Worm (Caenorhabditis elegans): ENCODE results near the gene Y56A3A.31.

Y56A3A.31 gene

DNA sequence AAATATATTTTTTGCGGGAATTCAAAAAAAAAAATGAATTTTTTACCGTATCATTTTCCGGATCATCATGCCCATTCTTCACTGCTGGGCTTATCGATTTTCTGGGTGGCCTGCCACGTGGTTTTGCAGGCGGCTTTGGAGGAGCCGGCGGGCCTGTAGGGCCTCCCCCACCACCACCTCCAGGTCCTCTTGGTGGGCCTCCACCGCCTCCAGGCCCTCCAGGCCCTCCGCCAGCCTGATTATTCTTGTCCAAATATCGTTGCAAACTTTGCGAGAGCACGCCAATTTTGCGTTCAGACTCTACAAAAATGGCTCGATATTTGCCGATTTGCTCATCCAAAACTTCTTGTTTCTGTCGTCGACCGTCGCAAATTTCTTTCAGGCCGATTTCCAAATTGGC is 23.2 kb upstream of the Y56A3A.31 start:
- TF ChIP-seq hmbx-1 (tag; optimal IDR thresholded peaks at IDR 0.05): no peak
- TF ChIP-seq sea-1 (GFP tag; conservative IDR thresholded peaks at IDR 0.05): no peak
- no peak for TF ChIP-seq pes-1 (GFP tag; IDR thresholded peaks at IDR 0.05)
- no peak for TF ChIP-seq ama-1 (optimal IDR thresholded peaks at IDR 0.05)
- no peak for TF ChIP-seq ets-7 (tag; optimal IDR thresholded peaks at IDR 0.05)
- no peak for TF ChIP-seq tbx-37 (GFP tag; conservative IDR thresholded peaks at IDR 0.05)
- no peak for TF ChIP-seq tra-4 (tag; optimal IDR thresholded peaks at IDR 0.05)
- TF ChIP-seq ceh-13 (GFP tag; optimal IDR thresholded peaks at IDR 0.05): no peak
- no peak for TF ChIP-seq tbx-11 (GFP tag; IDR thresholded peaks at IDR 0.05)
- TF ChIP-seq aly-1 (tag; optimal IDR thresholded peaks at IDR 0.05): no peak
- no peak for TF ChIP-seq flt-1 (GFP tag; IDR thresholded peaks at IDR 0.05)
- TF ChIP-seq hmg-4 (GFP tag; optimal IDR thresholded peaks at IDR 0.05): no peak
- TF ChIP-seq F13C5.2 (tag; optimal IDR thresholded peaks at IDR 0.05): no peak
- TF ChIP-seq ceh-36 (tag; optimal IDR thresholded peaks at IDR 0.05): no peak
- TF ChIP-seq B0310.2 (tag; optimal IDR thresholded peaks at IDR 0.05): no peak
- no peak for TF ChIP-seq hnd-1 (tag; optimal IDR thresholded peaks at IDR 0.05)
- TF ChIP-seq scrt-1 (GFP tag; IDR thresholded peaks at IDR 0.05): no peak

DNA sequence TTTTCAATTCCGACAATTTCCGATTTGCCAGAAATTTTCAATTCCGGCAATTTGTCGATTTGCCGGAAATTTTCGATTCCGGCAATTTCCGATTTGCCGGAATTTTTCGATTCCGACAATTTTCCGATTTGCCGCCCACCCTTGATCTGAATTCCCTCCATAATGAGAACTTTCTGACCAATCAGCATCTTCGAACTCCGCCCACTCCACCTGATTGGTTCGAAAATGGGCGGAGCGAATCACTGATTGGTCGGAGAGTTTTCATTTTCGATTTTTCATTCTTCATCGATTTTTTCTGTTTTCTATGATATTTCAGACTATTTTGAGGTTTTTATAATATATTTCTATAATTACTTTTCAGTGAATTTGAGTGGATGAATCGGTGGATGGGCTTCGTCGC is 20.1 kb upstream of the Y56A3A.31 start:
- TF ChIP-seq aly-1 (tag; optimal IDR thresholded peaks at IDR 0.05) (no peak), hmbx-1 (tag; optimal IDR thresholded peaks at IDR 0.05) (no peak), tbx-37 (GFP tag; conservative IDR thresholded peaks at IDR 0.05) (no peak), hmg-4 (GFP tag; optimal IDR thresholded peaks at IDR 0.05) (no peak), ceh-36 (tag; optimal IDR thresholded peaks at IDR 0.05) (no peak), scrt-1 (GFP tag; IDR thresholded peaks at IDR 0.05) (no peak), sea-1 (GFP tag; conservative IDR thresholded peaks at IDR 0.05) (no peak), pes-1 (GFP tag; IDR thresholded peaks at IDR 0.05) (no peak), B0310.2 (tag; optimal IDR thresholded peaks at IDR 0.05) (no peak), tra-4 (tag; optimal IDR thresholded peaks at IDR 0.05) (no peak), ceh-13 (GFP tag; optimal IDR thresholded peaks at IDR 0.05) (no peak)

DNA sequence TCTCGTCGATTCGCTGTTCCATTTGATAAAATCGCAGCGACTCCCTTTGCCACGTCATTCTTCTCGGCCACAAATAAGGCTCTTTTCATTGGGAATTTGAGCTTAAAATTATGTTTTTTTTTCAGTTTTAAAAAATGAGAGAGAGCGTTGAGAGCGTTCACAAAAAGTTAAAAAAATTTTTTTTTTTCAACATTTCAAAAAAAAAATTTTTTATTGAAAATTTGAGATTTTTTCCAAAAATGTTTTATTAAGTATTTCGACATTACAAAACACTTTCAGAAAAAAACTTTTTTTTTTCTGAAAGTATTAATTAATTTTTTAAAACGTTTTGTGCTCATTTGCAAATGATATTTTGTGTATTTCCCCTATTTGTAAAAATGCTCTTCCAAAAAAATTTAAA is 14.2 kb upstream of the Y56A3A.31 start, which contains the start of gene top-3:
TSS of gene top-3 (minus strand) at position 101 of the 400 bp plus-strand sequence.
- TF ChIP-seq tbx-11 (GFP tag; IDR thresholded peaks at IDR 0.05) (no peak), ets-7 (tag; optimal IDR thresholded peaks at IDR 0.05) (no peak), flt-1 (GFP tag; IDR thresholded peaks at IDR 0.05) (no peak), sea-1 (GFP tag; conservative IDR thresholded peaks at IDR 0.05) (no peak), ceh-36 (tag; optimal IDR thresholded peaks at IDR 0.05) (no peak), ceh-13 (GFP tag; optimal IDR thresholded peaks at IDR 0.05) (no peak)

DNA sequence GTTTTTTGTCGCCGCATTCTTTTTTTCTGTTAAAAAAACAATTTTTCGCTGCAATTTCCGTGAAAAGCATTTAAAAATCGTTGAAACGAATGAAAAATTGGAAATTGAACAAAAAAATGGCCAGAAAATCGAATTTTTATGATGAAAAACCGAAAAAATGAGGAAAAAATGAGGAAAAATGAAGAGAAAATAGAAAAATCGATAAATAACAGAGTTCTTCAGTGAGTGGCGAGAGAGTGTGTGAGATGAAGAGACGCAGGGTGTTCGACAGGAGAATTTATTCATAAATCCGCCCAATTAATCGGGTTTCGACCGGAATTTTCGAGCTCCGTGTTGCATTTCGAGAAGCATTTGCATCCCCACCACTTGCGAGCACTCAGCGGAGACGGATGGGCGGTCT is 2.9 kb upstream of the Y56A3A.31 start, which contains the start of gene Y56A3A.28:
TSS of gene Y56A3A.28 (minus strand) at position 33 of the 400 bp plus-strand sequence.
- TF ChIP-seq hmg-4 (GFP tag; optimal IDR thresholded peaks at IDR 0.05) (no peak), ceh-36 (tag; optimal IDR thresholded peaks at IDR 0.05) (no peak), aly-1 (tag; optimal IDR thresholded peaks at IDR 0.05) (no peak), flt-1 (GFP tag; IDR thresholded peaks at IDR 0.05) (no peak), F13C5.2 (tag; optimal IDR thresholded peaks at IDR 0.05) (no peak), hmbx-1 (tag; optimal IDR thresholded peaks at IDR 0.05) (no peak), sea-1 (GFP tag; conservative IDR thresholded peaks at IDR 0.05) (no peak), scrt-1 (GFP tag; IDR thresholded peaks at IDR 0.05) (no peak), tbx-37 (GFP tag; conservative IDR thresholded peaks at IDR 0.05) (no peak), B0310.2 (tag; optimal IDR thresholded peaks at IDR 0.05) (no peak), tra-4 (tag; optimal IDR thresholded peaks at IDR 0.05) (no peak), hnd-1 (tag; optimal IDR thresholded peaks at IDR 0.05) (no peak), ceh-13 (GFP tag; optimal IDR thresholded peaks at IDR 0.05) (no peak), pes-1 (GFP tag; IDR thresholded peaks at IDR 0.05) (no peak), ets-7 (tag; optimal IDR thresholded peaks at IDR 0.05) (no peak), ama-1 (optimal IDR thresholded peaks at IDR 0.05) (no peak), tbx-11 (GFP tag; IDR thresholded peaks at IDR 0.05) (no peak)

DNA sequence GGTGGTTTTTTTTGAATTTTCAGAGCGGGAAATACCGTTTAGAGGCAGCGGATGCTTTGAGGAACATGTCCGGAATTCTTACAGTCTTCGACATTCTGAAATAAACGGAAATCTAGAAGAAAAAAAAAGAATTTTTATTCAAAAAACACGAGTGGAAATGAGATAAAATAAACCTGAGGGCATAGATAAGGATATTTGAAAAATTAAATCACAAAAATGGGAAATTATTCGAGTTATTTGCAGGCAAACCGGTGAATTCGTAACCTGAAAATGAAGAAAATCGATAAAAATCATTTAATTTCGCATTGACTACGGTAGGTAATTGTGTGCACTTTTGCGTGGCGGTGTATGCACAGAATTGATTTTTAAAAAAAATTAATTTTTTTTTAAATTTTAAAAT is 281 bp upstream of the Y56A3A.31 start, which contains the start of gene ung-1:
TSS of gene ung-1 (minus strand) at position 101 of the 400 bp plus-strand sequence.
- TF ChIP-seq tbx-37 (GFP tag; conservative IDR thresholded peaks at IDR 0.05) (no peak), ceh-36 (tag; optimal IDR thresholded peaks at IDR 0.05) (no peak), hmg-4 (GFP tag; optimal IDR thresholded peaks at IDR 0.05) (no peak), ama-1 (optimal IDR thresholded peaks at IDR 0.05) (no peak), hnd-1 (tag; optimal IDR thresholded peaks at IDR 0.05) (no peak), tra-4 (tag; optimal IDR thresholded peaks at IDR 0.05) (no peak), tbx-11 (GFP tag; IDR thresholded peaks at IDR 0.05) (no peak), scrt-1 (GFP tag; IDR thresholded peaks at IDR 0.05) (no peak), ets-7 (tag; optimal IDR thresholded peaks at IDR 0.05) (no peak), sea-1 (GFP tag; conservative IDR thresholded peaks at IDR 0.05) (no peak), aly-1 (tag; optimal IDR thresholded peaks at IDR 0.05) (no peak), F13C5.2 (tag; optimal IDR thresholded peaks at IDR 0.05) (no peak), flt-1 (GFP tag; IDR thresholded peaks at IDR 0.05) (no peak), ceh-13 (GFP tag; optimal IDR thresholded peaks at IDR 0.05) (no peak), pes-1 (GFP tag; IDR thresholded peaks at IDR 0.05) (no peak), hmbx-1 (tag; optimal IDR thresholded peaks at IDR 0.05) (no peak), B0310.2 (tag; optimal IDR thresholded peaks at IDR 0.05) (no peak)

DNA sequence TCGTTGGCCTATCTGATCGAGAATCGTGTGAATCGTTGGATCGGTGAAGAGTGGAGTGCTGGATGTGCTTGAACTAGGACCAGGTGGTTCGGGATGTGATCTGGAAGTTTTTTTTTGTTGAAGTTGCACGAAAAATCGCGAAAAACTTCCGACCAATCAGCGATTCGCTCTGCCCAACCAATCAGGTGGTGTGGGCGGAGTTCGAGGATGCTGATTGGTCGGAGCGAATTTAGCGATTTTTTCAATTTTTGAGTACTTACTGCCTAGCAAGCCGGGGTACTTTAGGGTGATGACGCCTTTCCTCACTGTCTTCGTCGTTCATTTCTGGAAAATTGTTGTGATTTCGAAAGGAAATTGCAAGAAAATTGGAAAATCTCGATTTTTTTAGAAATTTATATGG is 4.5 kb downstream of the Y56A3A.31 start, which contains the start of gene Y56A3A.30:
TSS of gene Y56A3A.30 (minus strand) at position 324 of the 400 bp plus-strand sequence.
- TF ChIP-seq ceh-13 (GFP tag; optimal IDR thresholded peaks at IDR 0.05) (no peak), aly-1 (tag; optimal IDR thresholded peaks at IDR 0.05) (no peak), ets-7 (tag; optimal IDR thresholded peaks at IDR 0.05) (no peak), F13C5.2 (tag; optimal IDR thresholded peaks at IDR 0.05) (no peak), hnd-1 (tag; optimal IDR thresholded peaks at IDR 0.05) (no peak), pes-1 (GFP tag; IDR thresholded peaks at IDR 0.05) (no peak), ama-1 (optimal IDR thresholded peaks at IDR 0.05) (no peak)

DNA sequence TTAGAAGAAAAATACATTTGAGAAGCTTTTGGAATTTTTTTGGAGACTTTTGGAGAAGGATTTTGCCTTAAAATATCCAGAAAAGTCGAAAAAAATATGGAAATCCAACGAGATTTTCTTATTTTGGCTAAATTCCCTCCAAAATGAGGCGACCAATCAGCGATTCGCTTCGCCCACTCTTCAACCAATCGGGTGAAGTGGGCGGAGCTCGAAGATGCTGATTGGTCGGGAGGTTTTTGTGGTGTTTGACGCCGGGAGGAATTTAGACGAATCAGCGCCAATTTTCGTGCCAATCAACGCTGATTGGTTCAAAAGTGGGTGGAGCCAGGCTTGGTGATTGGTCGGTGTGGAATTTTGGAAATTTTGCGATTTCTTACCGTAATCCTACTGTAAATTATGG is 6.5 kb downstream of the Y56A3A.31 start:
- TF ChIP-seq hmbx-1 (tag; optimal IDR thresholded peaks at IDR 0.05) (no peak), tra-4 (tag; optimal IDR thresholded peaks at IDR 0.05) (no peak), sea-1 (GFP tag; conservative IDR thresholded peaks at IDR 0.05) (no peak), aly-1 (tag; optimal IDR thresholded peaks at IDR 0.05) (no peak), pes-1 (GFP tag; IDR thresholded peaks at IDR 0.05) (no peak)

Data from whole organism, early embryonic.